Fruit fly (Drosophila melanogaster) whole organism, prepupa: ENCODE measurements around the gene Rab30.

Experiments
- Blimp-1 ChIP-seq: fragments of 200-800 bp; sonication (Bioruptor generic); optimal IDR thresholded peaks from 3 replicates; lab custom pipeline; 2017; ENCODE audit warnings: missing biosample characterization, missing genetic modification characterization, mild to moderate bottlenecking, moderate library complexity, missing genetic modification reagents
- CG10631 ChIP-seq: fragments of 200-800 bp; sonication (Bioruptor generic); optimal IDR thresholded peaks from 2 replicates; lab custom pipeline; 2016; ENCODE audit warnings: missing biosample characterization, missing genetic modification characterization
- CG11762 ChIP-seq: fragments of 200-800 bp; sonication (Bioruptor generic); optimal IDR thresholded peaks from 3 replicates; lab custom pipeline; 2016; ENCODE audit warnings: missing biosample characterization, missing genetic modification characterization; ENCODE audit not compliant: insufficient read depth
- CG11902 ChIP-seq: fragments of 200-800 bp; sonication (Bioruptor generic); optimal IDR thresholded peaks from 3 replicates; lab custom pipeline; 2016; ENCODE audit warnings: missing biosample characterization, missing genetic modification characterization
- CG16779 ChIP-seq: fragments of 200-800 bp; sonication (Bioruptor generic); optimal IDR thresholded peaks from 3 replicates; lab custom pipeline; 2017; ENCODE audit warnings: missing biosample characterization, mild to moderate bottlenecking, missing genetic modification characterization
- CG3032 ChIP-seq: fragments of 200-800 bp; optimal IDR thresholded peaks from 2 replicates; lab custom pipeline; 2019; ENCODE audit warnings: missing biosample characterization, mild to moderate bottlenecking, missing genetic modification characterization, moderate library complexity
- CG31627 ChIP-seq: fragments of 200-800 bp; sonication (Bioruptor generic); optimal IDR thresholded peaks from 3 replicates; lab custom pipeline; 2016; ENCODE audit warnings: missing biosample characterization, missing genetic modification characterization
- CG34406 ChIP-seq: fragments of 200-800 bp; sonication (Bioruptor generic); optimal IDR thresholded peaks from 3 replicates; lab custom pipeline; 2016; ENCODE audit warnings: missing biosample characterization, missing genetic modification characterization
- CG3919 ChIP-seq: fragments of 200-800 bp; sonication (Bioruptor generic); optimal IDR thresholded peaks from 3 replicates; lab custom pipeline; 2016; ENCODE audit warnings: missing biosample characterization, missing genetic modification characterization
- CG6792 ChIP-seq: fragments of 200-800 bp; sonication (Bioruptor generic); optimal IDR thresholded peaks from 3 replicates; lab custom pipeline; 2016; ENCODE audit warnings: missing biosample characterization, missing genetic modification characterization
- CG6854 ChIP-seq: fragments of 200-800 bp; sonication (Bioruptor generic); optimal IDR thresholded peaks from 2 replicates; lab custom pipeline; 2017; ENCODE audit warnings: missing biosample characterization, mild to moderate bottlenecking, missing genetic modification characterization
- CG8319 ChIP-seq: fragments of 200-800 bp; sonication (Bioruptor generic); optimal IDR thresholded peaks from 3 replicates; lab custom pipeline; 2016; ENCODE audit warnings: missing biosample characterization, missing genetic modification characterization
- CG8632 ChIP-seq: fragments of 200-800 bp; sonication (Bioruptor generic); optimal IDR thresholded peaks from 3 replicates; lab custom pipeline; 2016; ENCODE audit warnings: missing biosample characterization, missing genetic modification characterization
- CG9139 ChIP-seq: fragments of 200-800 bp; sonication (Bioruptor generic); optimal IDR thresholded peaks from 3 replicates; lab custom pipeline; 2017; ENCODE audit warnings: missing biosample characterization, mild to moderate bottlenecking, missing genetic modification characterization
- Eip75B ChIP-seq: fragments of 200-800 bp; sonication (Bioruptor generic); optimal IDR thresholded peaks from 3 replicates; lab custom pipeline; 2016; ENCODE audit warnings: missing biosample characterization, missing genetic modification characterization
- Eip78C ChIP-seq: fragments of 200-800 bp; sonication (Bioruptor generic); peaks from one replicate; lab custom pipeline; 2016; ENCODE audit warnings: missing biosample characterization, missing genetic modification characterization
- Eip93F ChIP-seq: fragments of 200-800 bp; sonication (Bioruptor generic); optimal IDR thresholded peaks from 2 replicates; lab custom pipeline; 2016; ENCODE audit warnings: missing biosample characterization, mild to moderate bottlenecking, missing genetic modification characterization
- Ets21C ChIP-seq: fragments of 200-800 bp; sonication (Bioruptor generic); optimal IDR thresholded peaks from 3 replicates; lab custom pipeline; 2016; ENCODE audit warnings: missing biosample characterization, missing genetic modification characterization
- Hr39 ChIP-seq: fragments of 200-800 bp; sonication (Bioruptor generic); optimal IDR thresholded peaks from 2 replicates; lab custom pipeline; 2016; ENCODE audit warnings: missing biosample characterization, missing genetic modification characterization
- Hr4 ChIP-seq: fragments of 200-800 bp; sonication (Bioruptor generic); optimal IDR thresholded peaks from 3 replicates; lab custom pipeline; 2016; ENCODE audit warnings: missing biosample characterization, missing genetic modification characterization
- Lpt ChIP-seq: fragments of 200-800 bp; sonication (Bioruptor generic); optimal IDR thresholded peaks from 3 replicates; lab custom pipeline; 2016; ENCODE audit warnings: missing biosample characterization, missing genetic modification characterization
- Met ChIP-seq: fragments of 200-800 bp; sonication (Bioruptor generic); optimal IDR thresholded peaks from 3 replicates; lab custom pipeline; 2016; ENCODE audit warnings: missing biosample characterization, missing genetic modification characterization
- OdsH ChIP-seq: fragments of 200-800 bp; sonication (Bioruptor generic); optimal IDR thresholded peaks from 3 replicates; lab custom pipeline; 2016; ENCODE audit warnings: missing biosample characterization, missing genetic modification characterization
- Smox ChIP-seq: fragments of 200-800 bp; sonication (Bioruptor generic); optimal IDR thresholded peaks from 3 replicates; lab custom pipeline; 2016; ENCODE audit warnings: missing biosample characterization, missing genetic modification characterization
- Sox102F ChIP-seq: fragments of 200-800 bp; sonication (Bioruptor generic); optimal IDR thresholded peaks from 2 replicates; lab custom pipeline; 2016; ENCODE audit warnings: missing biosample characterization, mild to moderate bottlenecking, missing genetic modification characterization
- Sox14 ChIP-seq: fragments of 200-800 bp; sonication (Bioruptor generic); optimal IDR thresholded peaks from 3 replicates; lab custom pipeline; 2016; ENCODE audit warnings: missing biosample characterization, missing genetic modification characterization
- achi ChIP-seq: fragments of 200-800 bp; sonication (Bioruptor generic); optimal IDR thresholded peaks from 3 replicates; lab custom pipeline; 2016; ENCODE audit warnings: missing biosample characterization, missing genetic modification characterization
- acj6 ChIP-seq: fragments of 200-800 bp; sonication (Bioruptor generic); optimal IDR thresholded peaks from 3 replicates; lab custom pipeline; 2016; ENCODE audit warnings: missing biosample characterization, missing genetic modification characterization
- cyc ChIP-seq: fragments of 200-800 bp; sonication (Bioruptor generic); optimal IDR thresholded peaks from 3 replicates; lab custom pipeline; 2016; ENCODE audit warnings: missing biosample characterization, missing genetic modification characterization
- dac ChIP-seq: fragments of 200-800 bp; sonication (Bioruptor generic); optimal IDR thresholded peaks from 2 replicates; lab custom pipeline; 2017; ENCODE audit warnings: missing biosample characterization, mild to moderate bottlenecking, missing genetic modification characterization
- dsx ChIP-seq: fragments of 200-800 bp; optimal IDR thresholded peaks from 3 replicates; lab custom pipeline; 2019; ENCODE audit warnings: missing biosample characterization, mild to moderate bottlenecking, missing genetic modification characterization, moderate library complexity; ENCODE audit not compliant: poor library complexity, severe bottlenecking
- eg ChIP-seq: fragments of 200-800 bp; sonication (Bioruptor generic); IDR thresholded peaks from 3 replicates; pipeline ENCODE4 v1.3.6; 2022; ENCODE audit warnings: missing biosample characterization, missing genetic modification characterization
- esn ChIP-seq: fragments of 200-800 bp; sonication (Bioruptor generic); optimal IDR thresholded peaks from 2 replicates; lab custom pipeline; 2016; ENCODE audit warnings: missing biosample characterization, mild to moderate bottlenecking, missing genetic modification characterization, moderate library complexity
- fkh ChIP-seq: fragments of 200-800 bp; sonication (Bioruptor generic); optimal IDR thresholded peaks from 3 replicates; lab custom pipeline; 2017; ENCODE audit warnings: missing biosample characterization, mild to moderate bottlenecking, missing genetic modification characterization, moderate library complexity
- lz ChIP-seq: fragments of 200-800 bp; sonication (Bioruptor generic); optimal IDR thresholded peaks from 3 replicates; lab custom pipeline; 2016; ENCODE audit warnings: missing biosample characterization, missing genetic modification characterization
- net ChIP-seq: fragments of 200-800 bp; sonication (Bioruptor generic); optimal IDR thresholded peaks from 3 replicates; lab custom pipeline; 2016; ENCODE audit warnings: missing biosample characterization, missing genetic modification characterization
- pdm3 ChIP-seq: fragments of 200-800 bp; sonication (Bioruptor generic); optimal IDR thresholded peaks from 3 replicates; lab custom pipeline; 2016; ENCODE audit warnings: missing biosample characterization, missing genetic modification characterization
- salr ChIP-seq, 2 experiments: fragments of 200-800 bp; sonication (Bioruptor generic); optimal IDR thresholded peaks; 3 replicates each; lab custom pipeline; 2016 to 2018; ENCODE audit warnings: missing biosample characterization in 2 of 2, missing genetic modification characterization in 2 of 2, mild to moderate bottlenecking in 1 of 2
- spab ChIP-seq: fragments of 200-800 bp; sonication (Bioruptor generic); optimal IDR thresholded peaks from 2 replicates; lab custom pipeline; 2017; ENCODE audit warnings: missing biosample characterization, mild to moderate bottlenecking, missing genetic modification characterization, missing genetic modification reagents
- svp ChIP-seq: fragments of 200-800 bp; sonication (Bioruptor generic); peaks from one replicate; lab custom pipeline; 2016; ENCODE audit warnings: missing biosample characterization, missing genetic modification characterization
- topi ChIP-seq: fragments of 200-800 bp; sonication (Bioruptor generic); optimal IDR thresholded peaks from 3 replicates; lab custom pipeline; 2016; ENCODE audit warnings: missing biosample characterization, missing genetic modification characterization
- vri ChIP-seq: fragments of 200-800 bp; sonication (Bioruptor generic); optimal IDR thresholded peaks from 3 replicates; lab custom pipeline; 2016; ENCODE audit warnings: missing biosample characterization, mild to moderate bottlenecking, missing genetic modification characterization

The Rab30 gene

DNA sequence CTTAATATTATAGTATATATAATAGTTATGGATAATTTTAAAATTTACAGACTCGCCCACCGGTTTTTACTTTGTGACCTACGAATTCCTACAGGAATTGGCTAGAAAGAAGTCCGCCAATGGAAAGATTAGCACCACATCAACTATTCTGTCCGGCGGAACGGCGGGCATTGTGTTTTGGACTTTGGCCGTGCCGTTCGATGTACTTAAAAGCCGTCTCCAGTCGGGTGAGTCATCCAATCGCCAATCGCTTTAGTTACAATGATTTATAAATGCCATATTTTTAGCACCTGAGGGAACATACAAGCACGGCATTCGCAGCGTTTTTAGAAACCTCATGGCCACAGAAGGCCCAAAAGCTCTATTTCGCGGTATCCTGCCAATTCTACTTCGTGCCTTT is 4.0 kb downstream of the Rab30 start:
- TF ChIP-seq CG6854 (peak; percentile 1), CG31627 (GFP tag; lab: Kevin White, UChicago) (no peak), CG8319 (GFP tag; lab: Kevin White, UChicago) (no peak), cyc (no peak)

DNA sequence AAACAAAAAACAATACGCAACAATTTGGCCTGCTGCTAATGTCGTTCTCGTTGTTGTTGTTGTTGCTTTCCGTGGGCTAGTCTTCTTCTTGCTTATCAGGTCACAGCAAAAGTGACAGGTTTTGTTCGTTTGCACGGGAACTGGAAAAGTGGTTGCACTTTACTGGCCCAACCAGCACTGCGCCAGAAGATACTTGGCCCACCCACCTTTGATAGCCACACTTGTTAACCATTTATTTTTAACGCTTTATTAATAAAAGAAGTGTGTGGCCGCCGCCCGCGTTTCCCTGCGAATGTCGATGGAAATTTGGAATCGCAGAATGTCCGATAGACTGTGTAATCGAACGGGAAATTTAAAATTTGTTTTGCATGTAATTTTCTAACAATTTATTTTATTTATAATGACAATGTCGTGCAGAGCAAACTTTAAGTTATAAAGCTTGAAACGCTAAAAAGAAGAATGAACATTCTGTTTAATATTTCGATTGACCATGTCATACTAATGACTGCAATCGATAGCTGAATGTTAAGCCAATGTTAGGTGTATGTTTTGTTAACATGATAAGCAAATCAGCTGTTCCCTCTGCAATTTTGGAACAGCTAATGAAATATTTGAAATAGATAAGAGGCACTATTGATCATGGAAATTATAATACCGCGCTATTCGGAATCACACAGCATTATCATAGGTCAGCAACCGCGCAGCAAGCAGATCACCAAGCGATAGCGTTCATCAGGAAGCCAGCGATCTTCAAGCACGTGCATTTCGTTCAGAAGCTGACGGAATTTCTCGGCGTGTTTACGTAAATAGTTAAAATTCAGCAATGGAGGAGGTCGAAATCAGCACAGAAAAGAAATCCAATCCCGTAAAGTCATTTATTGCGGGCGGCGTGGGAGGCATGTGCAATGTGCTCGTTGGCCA is 5.2 kb downstream of the Rab30 start, which contains the start of the genes CG31908 and MME1:
CG31908 (minus strand) TSS at position 402 of the 921 bp plus-strand sequence.
MME1 (plus strand) TSS at position 539 of the 921 bp plus-strand sequence.
- TF ChIP-seq CG8632 (GFP tag; lab: Kevin White, UChicago) (peak; percentile 1), Sox14 (peak; percentile 52), CG8319 (GFP tag; lab: Kevin White, UChicago) (peak; percentile 10), Lpt (no peak), svp (GFP tag; lab: Kevin White, UChicago) (peak; percentile 81), vri (GFP tag; lab: Kevin White, UChicago) (peak; percentile 27), salr (GFP tag; optimal IDR thresholded peaks at IDR 0.05; lab: Kevin White, UChicago) (no peak), Blimp-1 (GFP tag; lab: Kevin White, UChicago) (no peak), fkh (GFP tag; lab: Kevin White, UChicago) (no peak), Eip93F (GFP tag; lab: Kevin White, UChicago) (no peak), CG3919 (GFP tag; lab: Kevin White, UChicago) (peak; percentile 29), dsx (no peak), CG11762 (GFP tag; lab: Kevin White, UChicago) (no peak), Eip75B (GFP tag; lab: Kevin White, UChicago) (peak; percentile 47), CG10631 (peak; percentile 29), acj6 (no peak), Eip78C (GFP tag; lab: Kevin White, UChicago) (peak; percentile 73), cyc (peak; percentile 25), CG3032 (tag; lab: Kevin White, UChicago) (peak; percentile 5), Smox (GFP tag; lab: Kevin White, UChicago) (peak; percentile 24), CG31627 (GFP tag; lab: Kevin White, UChicago) (peak; percentile 36), achi (GFP tag; lab: Kevin White, UChicago) (peak; percentile 80), CG9139 (GFP tag; lab: Kevin White, UChicago) (no peak), spab (GFP tag; lab: Kevin White, UChicago) (no peak), CG11902 (GFP tag; lab: Kevin White, UChicago) (no peak), net (no peak), CG34406 (GFP tag; lab: Kevin White, UChicago) (peak; percentile 12), eg (GFP tag; lab: Robert Waterston, UW) (no peak), esn (peak; percentile 68), Ets21C (GFP tag; lab: Kevin White, UChicago) (no peak), CG6792 (peak; percentile 14), Sox102F (GFP tag; lab: Kevin White, UChicago) (no peak), CG6854 (no peak), CG16779 (tag; lab: Kevin White, UChicago) (no peak), pdm3 (peak; percentile 28), topi (peak; percentile 43), Hr4 (GFP tag; lab: Kevin White, UChicago) (peak; percentile 37), Met (GFP tag; lab: Kevin White, UChicago) (peak; percentile 58), lz (GFP tag; lab: Kevin White, UChicago) (peak; percentile 38), Hr39 (GFP tag; lab: Kevin White, UChicago) (peak; percentile 44), dac (no peak), OdsH (GFP tag; lab: Kevin White, UChicago) (peak; percentile 27)
